Fruit fly (Drosophila melanogaster) whole organism, embryonic: ENCODE results near the gene Argk1.
A peak's percentile ranks its signal among the peaks of the same experiment; 100 is the strongest.

Source experiments
- Abd-B ChIP-seq: fragments of 200-800 bp; sonication (Bioruptor generic); optimal IDR thresholded peaks from 2 replicates; lab custom pipeline; 2018; ENCODE audit warnings: missing biosample characterization, mild to moderate bottlenecking, missing genetic modification characterization, moderate library complexity
- B-H1 ChIP-seq: fragments of 200-800 bp; sonication (Bioruptor generic); IDR thresholded peaks from 3 replicates; pipeline ENCODE4 v1.3.6; 2022; ENCODE audit warnings: missing biosample characterization, missing genetic modification characterization
- B-H2 ChIP-seq: fragments of 200-800 bp; sonication (Bioruptor generic); optimal IDR thresholded peaks from 2 replicates; lab custom pipeline; 2018; ENCODE audit warnings: missing biosample characterization, mild to moderate bottlenecking, missing genetic modification characterization
- CG10147 ChIP-seq: fragments of 200-800 bp; sonication (Bioruptor generic); optimal IDR thresholded peaks from 2 replicates; lab custom pipeline; 2019; ENCODE audit warnings: missing biosample characterization, mild to moderate bottlenecking, missing genetic modification characterization, moderate library complexity
- CG10267 ChIP-seq: fragments of 200-800 bp; sonication (Bioruptor generic); optimal IDR thresholded peaks from 2 replicates; lab custom pipeline; 2018; ENCODE audit warnings: missing biosample characterization, mild to moderate bottlenecking, missing genetic modification characterization, moderate library complexity
- CG11456 ChIP-seq: fragments of 200-800 bp; sonication (Bioruptor generic); IDR thresholded peaks from 3 replicates; pipeline ENCODE4 v1.3.6; 2022; ENCODE audit warnings: missing biosample characterization, missing genetic modification characterization
- CG12391 ChIP-seq: fragments of 200-800 bp; sonication (Bioruptor generic); optimal IDR thresholded peaks from 3 replicates; lab custom pipeline; 2018; ENCODE audit warnings: missing biosample characterization, mild to moderate bottlenecking, missing genetic modification characterization, moderate library complexity
- CG12659 ChIP-seq: fragments of 200-800 bp; sonication (Bioruptor generic); optimal IDR thresholded peaks from 3 replicates; lab custom pipeline; 2017; ENCODE audit warnings: mild to moderate bottlenecking, missing biosample characterization, missing genetic modification reagents, missing genetic modification characterization
- CG13123 ChIP-seq: fragments of 200-800 bp; sonication (Bioruptor generic); optimal IDR thresholded peaks from 2 replicates; lab custom pipeline; 2016; ENCODE audit warnings: missing biosample characterization, missing genetic modification characterization
- CG13775 ChIP-seq: fragments of 200-800 bp; sonication (Bioruptor generic); optimal IDR thresholded peaks from 3 replicates; lab custom pipeline; 2017; ENCODE audit warnings: missing biosample characterization, mild to moderate bottlenecking, missing genetic modification characterization
- CG13894 ChIP-seq: fragments of 200-800 bp; sonication (Bioruptor generic); optimal IDR thresholded peaks from 3 replicates; lab custom pipeline; 2018; ENCODE audit warnings: missing biosample characterization, mild to moderate bottlenecking, missing genetic modification characterization, moderate library complexity
- CG14710 ChIP-seq: fragments of 200-800 bp; sonication (Bioruptor generic); optimal IDR thresholded peaks from 3 replicates; lab custom pipeline; 2019; ENCODE audit warnings: missing biosample characterization, mild to moderate bottlenecking, missing genetic modification characterization, moderate library complexity
- CG2875 ChIP-seq: fragments of 200-800 bp; sonication (Bioruptor generic); optimal IDR thresholded peaks from 2 replicates; lab custom pipeline; 2017; ENCODE audit warnings: missing biosample characterization, mild to moderate bottlenecking, missing genetic modification characterization, missing genetic modification reagents
- CG3065 ChIP-seq: fragments of 200-800 bp; sonication (Bioruptor generic); optimal IDR thresholded peaks from 2 replicates; lab custom pipeline; 2016; ENCODE audit warnings: missing biosample characterization, missing genetic modification characterization
- CG31224 ChIP-seq: fragments of 200-800 bp; sonication (Bioruptor generic); IDR thresholded peaks from 2 replicates; pipeline ENCODE4 v1.3.6; 2022; ENCODE audit warnings: missing biosample characterization, missing genetic modification characterization
- CG3163 ChIP-seq: fragments of 200-800 bp; sonication (Bioruptor generic); optimal IDR thresholded peaks from 3 replicates; lab custom pipeline; 2016; ENCODE audit warnings: missing biosample characterization, missing genetic modification characterization
- CG4404 ChIP-seq: fragments of 200-800 bp; sonication (Bioruptor generic); IDR thresholded peaks from 2 replicates; pipeline ENCODE4 v1.3.6; 2022; ENCODE audit warnings: missing biosample characterization, missing genetic modification characterization
- CG4424 ChIP-seq: fragments of 200-800 bp; sonication (Bioruptor generic); optimal IDR thresholded peaks from 3 replicates; lab custom pipeline; 2016; ENCODE audit warnings: missing biosample characterization, missing genetic modification characterization
- CG6689 ChIP-seq: fragments of 200-800 bp; sonication (Bioruptor generic); IDR thresholded peaks from 2 replicates; pipeline ENCODE4 v1.3.6; 2022; ENCODE audit warnings: missing biosample characterization, missing genetic modification characterization
- CG8281 ChIP-seq: fragments of 200-800 bp; sonication (Bioruptor generic); optimal IDR thresholded peaks from 2 replicates; lab custom pipeline; 2018; ENCODE audit warnings: missing biosample characterization, mild to moderate bottlenecking, missing genetic modification characterization, moderate library complexity
- CG8388 ChIP-seq: fragments of 200-800 bp; sonication (Bioruptor generic); optimal IDR thresholded peaks from 2 replicates; lab custom pipeline; 2019; ENCODE audit warnings: missing biosample characterization, mild to moderate bottlenecking, missing genetic modification characterization, moderate library complexity
- CHES-1-like ChIP-seq: fragments of 200-800 bp; sonication (Bioruptor generic); optimal IDR thresholded peaks from 2 replicates; lab custom pipeline; 2016; ENCODE audit warnings: missing biosample characterization, missing genetic modification characterization
- GATAe ChIP-seq: fragments of 200-800 bp; sonication (Bioruptor generic); conservative IDR thresholded peaks from 2 replicates; pipeline ENCODE4 v1.3.6; 2022; ENCODE audit warnings: missing biosample characterization, missing genetic modification characterization
- H2.0 ChIP-seq: fragments of 200-800 bp; sonication (Bioruptor generic); IDR thresholded peaks from 2 replicates; pipeline ENCODE4 v1.3.6; 2022; ENCODE audit warnings: missing biosample characterization, missing genetic modification characterization
- Hmr ChIP-seq: fragments of 200-800 bp; sonication (Bioruptor generic); optimal IDR thresholded peaks from 3 replicates; lab custom pipeline; 2017; ENCODE audit warnings: mild to moderate bottlenecking, missing biosample characterization, missing genetic modification reagents, missing genetic modification characterization
- Hr78 ChIP-seq, 2 experiments: fragments of 200-800 bp in 1 of 2; fragments of >200 bp in 1 of 2; sonication (Bioruptor generic) in 1 of 2; optimal IDR thresholded peaks; 2 replicates each; lab custom pipeline; 2017 to 2019; ENCODE audit warnings: missing biosample characterization in 2 of 2, missing genetic modification characterization in 2 of 2, mild to moderate bottlenecking in 1 of 2, moderate library complexity in 1 of 2
- MTF-1 ChIP-seq: fragments of 200-800 bp; sonication (Bioruptor generic); optimal IDR thresholded peaks from 2 replicates; lab custom pipeline; 2018; ENCODE audit warnings: missing biosample characterization, mild to moderate bottlenecking, missing genetic modification characterization, borderline replicate concordance
- Sin3A ChIP-seq: fragments of >200 bp; optimal IDR thresholded peaks from 2 replicates; lab custom pipeline; 2018
- al ChIP-seq: fragments of 200-800 bp; sonication (Bioruptor generic); IDR thresholded peaks from 2 replicates; pipeline ENCODE4 v1.3.6; 2022; ENCODE audit warnings: missing biosample characterization, missing genetic modification characterization
- amos ChIP-seq: fragments of 200-800 bp; sonication (Bioruptor generic); IDR thresholded peaks from 2 replicates; pipeline ENCODE4 v1.3.6; 2022; ENCODE audit warnings: missing biosample characterization, missing genetic modification characterization; ENCODE audit not compliant: partially characterized antibody
- dimm ChIP-seq: fragments of 200-800 bp; sonication (Bioruptor generic); IDR thresholded peaks from 2 replicates; pipeline ENCODE4 v1.3.6; 2022; ENCODE audit warnings: missing biosample characterization, missing genetic modification characterization
- emc ChIP-seq: fragments of 200-800 bp; sonication (Bioruptor generic); optimal IDR thresholded peaks from 2 replicates; lab custom pipeline; 2016; ENCODE audit warnings: missing biosample characterization, missing genetic modification characterization
- gsb-n ChIP-seq: fragments of 200-800 bp; sonication (Bioruptor generic); optimal IDR thresholded peaks from 3 replicates; lab custom pipeline; 2018; ENCODE audit warnings: missing biosample characterization, mild to moderate bottlenecking, missing genetic modification characterization
- lola ChIP-seq, 3 experiments: fragments of >200 bp in 2 of 3; fragments of 200-800 bp in 1 of 3; sonication (Bioruptor generic) in 1 of 3; optimal IDR thresholded peaks; 2 replicates each; lab custom pipeline; 2017 to 2019; ENCODE audit warnings: missing biosample characterization in 3 of 3, missing genetic modification characterization in 3 of 3, mild to moderate bottlenecking in 1 of 3, moderate library complexity in 1 of 3
- maf-S ChIP-seq: fragments of 200-800 bp; sonication (Bioruptor generic); optimal IDR thresholded peaks from 2 replicates; lab custom pipeline; 2016; ENCODE audit warnings: missing biosample characterization, missing genetic modification characterization
- nerfin-1 ChIP-seq: fragments of 200-800 bp; sonication (Bioruptor generic); optimal IDR thresholded peaks from 3 replicates; lab custom pipeline; 2019; ENCODE audit warnings: missing biosample characterization, mild to moderate bottlenecking, missing genetic modification characterization, moderate library complexity
- nmo ChIP-seq: fragments of 200-800 bp; sonication (Bioruptor generic); optimal IDR thresholded peaks from 2 replicates; lab custom pipeline; 2018; ENCODE audit warnings: missing biosample characterization, mild to moderate bottlenecking, missing genetic modification characterization, moderate library complexity
- pzg ChIP-seq: fragments of 200-800 bp; sonication (Bioruptor generic); optimal IDR thresholded peaks from 3 replicates; lab custom pipeline; 2018; ENCODE audit warnings: missing biosample characterization, mild to moderate bottlenecking, missing genetic modification characterization, moderate library complexity
- ranshi ChIP-seq: fragments of 200-800 bp; sonication (Bioruptor generic); IDR thresholded peaks from 2 replicates; pipeline ENCODE4 v1.3.6; 2022; ENCODE audit warnings: missing biosample characterization, missing genetic modification characterization
- rib ChIP-seq: fragments of 200-800 bp; sonication (Bioruptor generic); IDR thresholded peaks from 2 replicates; pipeline ENCODE4 v1.3.6; 2022; ENCODE audit warnings: missing biosample characterization, missing genetic modification characterization
- ro ChIP-seq: fragments of 200-800 bp; sonication (Bioruptor generic); IDR thresholded peaks from 2 replicates; pipeline ENCODE4 v1.3.6; 2022; ENCODE audit warnings: missing biosample characterization, missing genetic modification characterization
- row ChIP-seq: fragments of 200-800 bp; sonication (Bioruptor generic); IDR thresholded peaks from 3 replicates; pipeline ENCODE4 v1.3.6; 2022; ENCODE audit warnings: missing biosample characterization, missing genetic modification characterization
- schlank ChIP-seq: fragments of 200-800 bp; sonication (Bioruptor generic); optimal IDR thresholded peaks from 2 replicates; lab custom pipeline; 2018; ENCODE audit warnings: missing biosample characterization, mild to moderate bottlenecking, missing genetic modification characterization
- so ChIP-seq: fragments of 200-800 bp; sonication (Bioruptor generic); IDR thresholded peaks from 3 replicates; pipeline ENCODE4 v1.3.6; 2022; ENCODE audit warnings: missing biosample characterization, missing genetic modification characterization
- sqz ChIP-seq: fragments of 200-800 bp; sonication (Bioruptor generic); optimal IDR thresholded peaks from 3 replicates; lab custom pipeline; 2018; ENCODE audit warnings: missing biosample characterization, mild to moderate bottlenecking, missing genetic modification characterization
- twi ChIP-seq: fragments of 200-800 bp; optimal IDR thresholded peaks from 2 replicates; lab custom pipeline; 2019; ENCODE audit warnings: missing biosample characterization, mild to moderate bottlenecking, missing genetic modification characterization, moderate library complexity
- tx ChIP-seq: fragments of 200-800 bp; sonication (Bioruptor generic); optimal IDR thresholded peaks from 2 replicates; lab custom pipeline; 2016; ENCODE audit warnings: missing biosample characterization, missing genetic modification characterization
- zen2 ChIP-seq: fragments of 200-800 bp; sonication (Bioruptor generic); IDR thresholded peaks from 3 replicates; pipeline ENCODE4 v1.3.6; 2022; ENCODE audit warnings: missing biosample characterization, missing genetic modification characterization; ENCODE audit not compliant: partially characterized antibody

Argk1 gene

DNA sequence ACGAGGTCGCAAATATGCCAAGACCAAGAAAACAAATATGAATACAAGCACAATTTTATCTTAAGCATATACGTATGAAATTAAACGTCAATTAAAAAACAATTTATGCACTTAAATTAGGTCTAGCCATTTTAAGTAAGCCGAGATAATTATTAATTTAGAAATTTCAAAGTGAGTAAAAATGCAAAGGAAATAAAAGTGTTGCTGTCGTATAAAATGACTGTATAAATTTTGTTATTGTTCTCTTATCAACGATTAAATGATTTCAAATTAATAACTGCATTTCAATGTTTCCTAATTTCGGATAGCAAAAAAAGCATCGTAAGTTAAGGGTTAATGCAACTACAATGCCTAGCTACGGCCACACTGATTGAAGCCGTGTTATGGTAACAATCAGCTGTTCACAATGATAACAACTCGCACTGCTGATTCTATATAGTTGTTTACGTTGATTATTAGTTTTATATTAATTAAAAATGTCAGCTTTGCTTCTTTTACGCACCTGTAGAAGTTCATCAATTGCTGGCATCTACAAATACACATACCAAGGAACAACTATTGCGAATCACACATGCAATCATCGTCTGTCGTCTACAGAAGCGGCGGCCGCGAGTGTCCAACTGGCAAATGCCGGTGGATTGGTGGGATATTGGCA, 7.0 kb upstream of the Argk1 start, which contains the start of the genes CG4911 and CG4942 (continued):
- peak; percentile 80 for TF ChIP-seq CG13775 (GFP tag; lab: Kevin White, UChicago)
- TF ChIP-seq zen2 (GFP tag; lab: Robert Waterston, UW) = no peak
- TF ChIP-seq nmo (GFP tag; lab: Kevin White, UChicago) = peak; percentile 90
- TF ChIP-seq Sin3A (lab: Kevin White, UChicago) = peak; percentile 82
- 0 out of 2 replicates have a peak, but pooled peaks have one; percentile 51 for TF ChIP-seq dimm
- no peak for TF ChIP-seq gsb-n (tag; lab: Kevin White, UChicago)
- no peak for TF ChIP-seq CG2875 (GFP tag; lab: Kevin White, UChicago)
- 0 out of 2 replicates have a peak, but pooled peaks have one; percentile 36 for TF ChIP-seq rib
- no peak for TF ChIP-seq MTF-1 (GFP tag; lab: Kevin White, UChicago)
- peak; percentile 64 for TF ChIP-seq Hmr
- TF ChIP-seq CG12659 (GFP tag; lab: Kevin White, UChicago) = peak; percentile 74
- TF ChIP-seq ro (GFP tag; lab: Robert Waterston, UW) = peak; percentile 44; the same call in 1 of the 2 replicates
- peak; percentile 54; the same call in 1 of the 2 replicates for TF ChIP-seq H2.0 (GFP tag; lab: Robert Waterston, UW)
- TF ChIP-seq CG6689 (GFP tag; lab: Robert Waterston, UW) = peak; percentile 84
- peak; percentile 61 for TF ChIP-seq nerfin-1 (tag; lab: Kevin White, UChicago)
- TF ChIP-seq so (GFP tag; lab: Robert Waterston, UW) = 0 out of 3 replicates have a peak, but pooled peaks have one; percentile 28
- TF ChIP-seq twi (tag; lab: Kevin White, UChicago) = peak; percentile 55
- no peak for TF ChIP-seq emc
- peak; percentile 73 for TF ChIP-seq CG4424 (GFP tag; lab: Kevin White, UChicago)
- peak; percentile 82 for TF ChIP-seq CHES-1-like
- peak; percentile 48 for TF ChIP-seq CG3163 (GFP tag; lab: Kevin White, UChicago)
- no peak for TF ChIP-seq amos (GFP tag; lab: Robert Waterston, UW)
- TF ChIP-seq Abd-B (GFP tag; lab: Kevin White, UChicago) = peak; percentile 34
- 0 out of 2 replicates have a peak, but pooled peaks have one; percentile 23 for TF ChIP-seq CG4404
- TF ChIP-seq tx = peak; percentile 76
- peak; percentile 94 for TF ChIP-seq row (GFP tag; lab: Robert Waterston, UW)
- TF ChIP-seq CG3065 (GFP tag; lab: Kevin White, UChicago) = no peak
- TF ChIP-seq al (GFP tag; lab: Robert Waterston, UW) = peak; percentile 66
- TF ChIP-seq B-H1 (GFP tag; lab: Robert Waterston, UW) = peak; percentile 36; the same call in 2 of the 3 replicates
- peak; percentile 47 for TF ChIP-seq pzg
- TF ChIP-seq CG11456 (GFP tag; lab: Robert Waterston, UW) = peak; percentile 73; the same call in 2 of the 3 replicates
- peak in 1 of 3 experiments; percentile 77 for TF ChIP-seq lola (GFP tag; optimal IDR thresholded peaks at IDR 0.05; lab: Kevin White, UChicago)
- peak; percentile 55 for TF ChIP-seq B-H2 (GFP tag; lab: Kevin White, UChicago)
- TF ChIP-seq maf-S (GFP tag; lab: Kevin White, UChicago) = peak; percentile 27
- peak; percentile 86 for TF ChIP-seq CG14710
- TF ChIP-seq CG8388 (GFP tag; lab: Kevin White, UChicago) = peak; percentile 8
- peak; percentile 70 for TF ChIP-seq ranshi (GFP tag; lab: Robert Waterston, UW)
- no peak; the same call in 1 of the 2 replicates for TF ChIP-seq GATAe (GFP tag; lab: Robert Waterston, UW)
- TF ChIP-seq CG10147 = peak; percentile 78
- TF ChIP-seq CG13894 (tag; lab: Kevin White, UChicago) = peak; percentile 36
- peak; percentile 87 for TF ChIP-seq CG12391 (tag; lab: Kevin White, UChicago)
- no peak for TF ChIP-seq schlank
- peak; percentile 45 for TF ChIP-seq CG8281 (tag; lab: Kevin White, UChicago)
- peak; percentile 41 for TF ChIP-seq CG10267 (tag; lab: Kevin White, UChicago)
- TF ChIP-seq Hr78 (GFP tag; optimal IDR thresholded peaks at IDR 0.05; lab: Kevin White, UChicago) = no peak
- TF ChIP-seq sqz (GFP tag; lab: Kevin White, UChicago) = peak; percentile 13
- peak; percentile 75 for TF ChIP-seq CG13123
- TF ChIP-seq CG31224 (GFP tag; lab: Robert Waterston, UW) = peak; percentile 46; the same call in 1 of the 2 replicates
